Fruit fly (Drosophila melanogaster) whole organism, prepupa: ENCODE results near the gene Gr22f.

Experiments
- CG11294 ChIP-seq: fragments of 200-800 bp; sonication (Bioruptor generic); IDR thresholded peaks from 2 replicates; pipeline ENCODE4 v1.3.6; 2022; ENCODE audit warnings: missing biosample characterization, missing genetic modification characterization
- CG1621 ChIP-seq: fragments of 200-800 bp; sonication (Bioruptor generic); optimal IDR thresholded peaks from 3 replicates; lab custom pipeline; 2018; ENCODE audit warnings: missing biosample characterization, mild to moderate bottlenecking, missing genetic modification characterization
- CG16779 ChIP-seq: fragments of 200-800 bp; sonication (Bioruptor generic); optimal IDR thresholded peaks from 3 replicates; lab custom pipeline; 2017; ENCODE audit warnings: missing biosample characterization, mild to moderate bottlenecking, missing genetic modification characterization
- CG4318 ChIP-seq: fragments of 200-800 bp; sonication (Bioruptor generic); optimal IDR thresholded peaks from 3 replicates; lab custom pipeline; 2017; ENCODE audit warnings: missing biosample characterization, mild to moderate bottlenecking, missing genetic modification characterization
- Eip93F ChIP-seq: fragments of 200-800 bp; sonication (Bioruptor generic); optimal IDR thresholded peaks from 2 replicates; lab custom pipeline; 2016; ENCODE audit warnings: missing biosample characterization, mild to moderate bottlenecking, missing genetic modification characterization
- Met ChIP-seq: fragments of 200-800 bp; sonication (Bioruptor generic); optimal IDR thresholded peaks from 3 replicates; lab custom pipeline; 2016; ENCODE audit warnings: missing biosample characterization, missing genetic modification characterization
- OdsH ChIP-seq: fragments of 200-800 bp; sonication (Bioruptor generic); optimal IDR thresholded peaks from 3 replicates; lab custom pipeline; 2016; ENCODE audit warnings: missing biosample characterization, missing genetic modification characterization
- Smox ChIP-seq: fragments of 200-800 bp; sonication (Bioruptor generic); optimal IDR thresholded peaks from 3 replicates; lab custom pipeline; 2016; ENCODE audit warnings: missing biosample characterization, missing genetic modification characterization
- Sox102F ChIP-seq: fragments of 200-800 bp; sonication (Bioruptor generic); optimal IDR thresholded peaks from 2 replicates; lab custom pipeline; 2016; ENCODE audit warnings: missing biosample characterization, mild to moderate bottlenecking, missing genetic modification characterization
- fkh ChIP-seq: fragments of 200-800 bp; sonication (Bioruptor generic); optimal IDR thresholded peaks from 3 replicates; lab custom pipeline; 2017; ENCODE audit warnings: missing biosample characterization, mild to moderate bottlenecking, missing genetic modification characterization, moderate library complexity
- lz ChIP-seq: fragments of 200-800 bp; sonication (Bioruptor generic); optimal IDR thresholded peaks from 3 replicates; lab custom pipeline; 2016; ENCODE audit warnings: missing biosample characterization, missing genetic modification characterization
- net ChIP-seq: fragments of 200-800 bp; sonication (Bioruptor generic); optimal IDR thresholded peaks from 3 replicates; lab custom pipeline; 2016; ENCODE audit warnings: missing biosample characterization, missing genetic modification characterization
- salr ChIP-seq, 2 experiments: fragments of 200-800 bp; sonication (Bioruptor generic); optimal IDR thresholded peaks; 3 replicates each; lab custom pipeline; 2016 to 2018; ENCODE audit warnings: missing biosample characterization in 2 of 2, missing genetic modification characterization in 2 of 2, mild to moderate bottlenecking in 1 of 2
- vri ChIP-seq: fragments of 200-800 bp; sonication (Bioruptor generic); optimal IDR thresholded peaks from 3 replicates; lab custom pipeline; 2016; ENCODE audit warnings: missing biosample characterization, mild to moderate bottlenecking, missing genetic modification characterization

- TF ChIP-seq Smox (GFP tag; lab: Kevin White, UChicago), result no peak
- no peak for TF ChIP-seq lz (GFP tag; lab: Kevin White, UChicago)
- no peak for TF ChIP-seq vri
- TF ChIP-seq fkh (GFP tag; lab: Kevin White, UChicago), result no peak
- no peak for TF ChIP-seq OdsH (GFP tag; lab: Kevin White, UChicago)
- TF ChIP-seq Met, result no peak
- no peak for TF ChIP-seq net (GFP tag; lab: Kevin White, UChicago)
- no peak for TF ChIP-seq CG11294 (GFP tag; lab: Robert Waterston, UW)
- TF ChIP-seq Eip93F (GFP tag; lab: Kevin White, UChicago), result no peak
- no peak for TF ChIP-seq salr (GFP tag; optimal IDR thresholded peaks at IDR 0.05; lab: Kevin White, UChicago)
- no peak for TF ChIP-seq CG1621 (tag; lab: Kevin White, UChicago)
- TF ChIP-seq CG4318 (GFP tag; lab: Kevin White, UChicago), result no peak
- TF ChIP-seq Sox102F, result no peak
- TF ChIP-seq CG16779 (tag; lab: Kevin White, UChicago), result no peak
Observed at dm6 chr2L:1724592-1724940, 31.7 kb downstream of the Gr22f start.
